Fruit fly (Drosophila melanogaster) whole organism, embryonic: ENCODE data around the gene bin.

Source experiments
- Atf6 ChIP-seq: fragments of 200-800 bp; sonication (Bioruptor generic); IDR thresholded peaks from 2 replicates; pipeline ENCODE4 v1.3.6; 2022; ENCODE audit warnings: missing biosample characterization, missing genetic modification characterization
- B-H2 ChIP-seq: fragments of 200-800 bp; sonication (Bioruptor generic); optimal IDR thresholded peaks from 2 replicates; lab custom pipeline; 2018; ENCODE audit warnings: missing biosample characterization, mild to moderate bottlenecking, missing genetic modification characterization
- Bgb ChIP-seq: fragments of 200-800 bp; sonication (Bioruptor generic); IDR thresholded peaks from 2 replicates; pipeline ENCODE4 v1.3.6; 2022; ENCODE audit warnings: missing biosample characterization, missing genetic modification characterization; ENCODE audit not compliant: partially characterized antibody
- Bteb2 ChIP-seq: fragments of 200-800 bp; sonication (Bioruptor generic); optimal IDR thresholded peaks from 2 replicates; lab custom pipeline; 2016; ENCODE audit warnings: missing biosample characterization, missing genetic modification characterization
- CG10147 ChIP-seq: fragments of 200-800 bp; sonication (Bioruptor generic); optimal IDR thresholded peaks from 2 replicates; lab custom pipeline; 2019; ENCODE audit warnings: missing biosample characterization, mild to moderate bottlenecking, missing genetic modification characterization, moderate library complexity
- CG10979 ChIP-seq: fragments of 200-800 bp; sonication (Bioruptor generic); optimal IDR thresholded peaks from 2 replicates; lab custom pipeline; 2018; ENCODE audit warnings: missing biosample characterization, mild to moderate bottlenecking, missing genetic modification characterization, moderate library complexity
- CG11504 ChIP-seq: fragments of 200-800 bp; sonication (Bioruptor generic); optimal IDR thresholded peaks from 3 replicates; lab custom pipeline; 2019; ENCODE audit warnings: missing biosample characterization, mild to moderate bottlenecking, missing genetic modification characterization, moderate library complexity
- CG11695 ChIP-seq: fragments of 200-800 bp; sonication (Bioruptor generic); IDR thresholded peaks from 3 replicates; pipeline ENCODE4 v1.3.6; 2022; ENCODE audit warnings: missing biosample characterization, missing genetic modification characterization
- CG16815 ChIP-seq: fragments of 200-800 bp; sonication (Bioruptor generic); optimal IDR thresholded peaks from 3 replicates; lab custom pipeline; 2017; ENCODE audit warnings: missing biosample characterization, mild to moderate bottlenecking, missing genetic modification characterization
- CG18476 ChIP-seq: fragments of 200-800 bp; sonication (Bioruptor generic); optimal IDR thresholded peaks from 2 replicates; lab custom pipeline; 2016; ENCODE audit warnings: missing biosample characterization, mild to moderate bottlenecking, missing genetic modification characterization
- CG42726 ChIP-seq: fragments of 200-800 bp; sonication (Bioruptor generic); IDR thresholded peaks from 2 replicates; pipeline ENCODE4 v1.3.6; 2022; ENCODE audit warnings: missing biosample characterization, missing genetic modification characterization; ENCODE audit not compliant: partially characterized antibody
- CG4404 ChIP-seq: fragments of 200-800 bp; sonication (Bioruptor generic); IDR thresholded peaks from 2 replicates; pipeline ENCODE4 v1.3.6; 2022; ENCODE audit warnings: missing biosample characterization, missing genetic modification characterization
- CG4730 ChIP-seq: fragments of 200-800 bp; sonication (Bioruptor generic); IDR thresholded peaks from 2 replicates; pipeline ENCODE4 v1.3.6; 2022; ENCODE audit warnings: missing biosample characterization, missing genetic modification characterization
- CG7357 ChIP-seq: fragments of 200-800 bp; sonication (Bioruptor generic); IDR thresholded peaks from 3 replicates; pipeline ENCODE4 v1.3.6; 2022; ENCODE audit warnings: missing biosample characterization, missing genetic modification characterization
- CG7928 ChIP-seq: fragments of 200-800 bp; sonication (Bioruptor generic); optimal IDR thresholded peaks from 2 replicates; lab custom pipeline; 2017; ENCODE audit warnings: missing biosample characterization, mild to moderate bottlenecking, missing genetic modification characterization
- CG8290 ChIP-seq, 3 experiments: fragments of 200-800 bp; sonication (Bioruptor generic); optimal IDR thresholded peaks; 2 replicates each; lab custom pipeline; 2016 to 2019; ENCODE audit warnings: missing biosample characterization in 3 of 3, missing genetic modification characterization in 3 of 3, mild to moderate bottlenecking in 2 of 3, moderate library complexity in 1 of 3
- CG8359 ChIP-seq: fragments of 200-800 bp; sonication (Bioruptor generic); optimal IDR thresholded peaks from 2 replicates; lab custom pipeline; 2017; ENCODE audit warnings: missing biosample characterization, mild to moderate bottlenecking, missing genetic modification characterization, borderline replicate concordance
- CG9797 ChIP-seq: fragments of 200-800 bp; sonication (Bioruptor generic); optimal IDR thresholded peaks from 3 replicates; lab custom pipeline; 2018; ENCODE audit warnings: missing biosample characterization, mild to moderate bottlenecking, missing genetic modification characterization
- D ChIP-seq, 2 experiments: fragments of 200-800 bp in 1 of 2; fragments of >200 bp in 1 of 2; sonication (Bioruptor generic) in 1 of 2; optimal IDR thresholded peaks; 2 replicates in 1 of 2; 3 replicates in 1 of 2; lab custom pipeline; 2017; ENCODE audit warnings: mild to moderate bottlenecking in 1 of 2, missing biosample characterization in 1 of 2, missing genetic modification characterization in 1 of 2, missing genetic modification reagents in 1 of 2
- Dbx ChIP-seq: fragments of 200-800 bp; sonication (Bioruptor generic); IDR thresholded peaks from 3 replicates; pipeline ENCODE4 v1.3.6; 2022; ENCODE audit warnings: missing biosample characterization, missing genetic modification characterization
- E2f2 ChIP-seq: fragments of 200-800 bp; sonication (Bioruptor generic); IDR thresholded peaks from 2 replicates; pipeline ENCODE4 v1.3.6; 2022; ENCODE audit warnings: missing biosample characterization, missing genetic modification characterization
- Eip74EF ChIP-seq, 2 experiments: fragments of 200-800 bp in 1 of 2; fragments of >200 bp in 1 of 2; sonication (Bioruptor generic) in 1 of 2; optimal IDR thresholded peaks; 2 replicates each; lab custom pipeline; 2017 to 2019; ENCODE audit warnings: missing biosample characterization in 2 of 2, missing genetic modification characterization in 2 of 2, mild to moderate bottlenecking in 1 of 2, moderate library complexity in 1 of 2
- Lim3 ChIP-seq: fragments of 200-800 bp; sonication (Bioruptor generic); IDR thresholded peaks from 2 replicates; pipeline ENCODE4 v1.3.6; 2022; ENCODE audit warnings: missing biosample characterization, missing genetic modification characterization
- MTF-1 ChIP-seq: fragments of 200-800 bp; sonication (Bioruptor generic); optimal IDR thresholded peaks from 2 replicates; lab custom pipeline; 2018; ENCODE audit warnings: missing biosample characterization, mild to moderate bottlenecking, missing genetic modification characterization, borderline replicate concordance
- Rfx ChIP-seq: fragments of 200-800 bp; sonication (Bioruptor generic); IDR thresholded peaks from 2 replicates; pipeline ENCODE4 v1.3.6; 2022; ENCODE audit warnings: missing biosample characterization, missing genetic modification characterization
- Sox100B ChIP-seq: fragments of 200-800 bp; sonication (Bioruptor generic); optimal IDR thresholded peaks from 3 replicates; lab custom pipeline; 2018; ENCODE audit warnings: missing biosample characterization, mild to moderate bottlenecking, missing genetic modification characterization
- Sox102F ChIP-seq: fragments of 200-800 bp; sonication (Bioruptor generic); optimal IDR thresholded peaks from 2 replicates; lab custom pipeline; 2018; ENCODE audit warnings: missing biosample characterization, mild to moderate bottlenecking, missing genetic modification characterization, moderate library complexity
- Xbp1 ChIP-seq: fragments of 200-800 bp; sonication (Bioruptor generic); optimal IDR thresholded peaks from 3 replicates; lab custom pipeline; 2016; ENCODE audit warnings: missing biosample characterization, mild to moderate bottlenecking, missing genetic modification characterization
- amos ChIP-seq: fragments of 200-800 bp; sonication (Bioruptor generic); IDR thresholded peaks from 2 replicates; pipeline ENCODE4 v1.3.6; 2022; ENCODE audit warnings: missing biosample characterization, missing genetic modification characterization; ENCODE audit not compliant: partially characterized antibody
- cg ChIP-seq: fragments of 200-800 bp; sonication (Bioruptor generic); optimal IDR thresholded peaks from 3 replicates; lab custom pipeline; 2019; ENCODE audit warnings: missing biosample characterization, mild to moderate bottlenecking, missing genetic modification characterization, moderate library complexity
- chn ChIP-seq: fragments of 200-800 bp; sonication (Bioruptor generic); optimal IDR thresholded peaks from 2 replicates; lab custom pipeline; 2016; ENCODE audit warnings: missing biosample characterization, missing genetic modification characterization
- crp ChIP-seq, 2 experiments: fragments of 200-800 bp; sonication (Bioruptor generic); optimal IDR thresholded peaks; 2 replicates in 1 of 2; 3 replicates in 1 of 2; lab custom pipeline; 2017; ENCODE audit warnings: missing biosample characterization in 2 of 2, missing genetic modification characterization in 2 of 2, mild to moderate bottlenecking in 1 of 2, moderate library complexity in 1 of 2
- danr ChIP-seq: fragments of 200-800 bp; sonication (Bioruptor generic); IDR thresholded peaks from 2 replicates; pipeline ENCODE4 v1.3.6; 2022; ENCODE audit warnings: missing biosample characterization, missing genetic modification characterization
- dysf ChIP-seq: fragments of 200-800 bp; sonication (Bioruptor generic); IDR thresholded peaks from 3 replicates; pipeline ENCODE4 v1.3.6; 2022; ENCODE audit warnings: missing biosample characterization, missing genetic modification characterization
- ems ChIP-seq: fragments of 200-800 bp; sonication (Bioruptor generic); optimal IDR thresholded peaks from 3 replicates; lab custom pipeline; 2016; ENCODE audit warnings: missing biosample characterization, missing genetic modification characterization
- en ChIP-seq: fragments of 200-800 bp; sonication (Bioruptor generic); optimal IDR thresholded peaks from 2 replicates; lab custom pipeline; 2016; ENCODE audit warnings: missing biosample characterization, missing genetic modification characterization
- fd102C ChIP-seq: fragments of 200-800 bp; sonication (Bioruptor generic); optimal IDR thresholded peaks from 2 replicates; lab custom pipeline; 2018; ENCODE audit warnings: missing biosample characterization, mild to moderate bottlenecking, missing genetic modification characterization, moderate library complexity
- fd96Cb ChIP-seq: fragments of 200-800 bp; sonication (Bioruptor generic); optimal IDR thresholded peaks from 2 replicates; lab custom pipeline; 2018; ENCODE audit warnings: missing biosample characterization, mild to moderate bottlenecking, missing genetic modification characterization, moderate library complexity
- ham ChIP-seq: fragments of 200-800 bp; sonication (Bioruptor generic); IDR thresholded peaks from 2 replicates; pipeline ENCODE4 v1.3.6; 2022; ENCODE audit warnings: missing biosample characterization, missing genetic modification characterization
- jing ChIP-seq: fragments of 200-800 bp; sonication (Bioruptor generic); optimal IDR thresholded peaks from 2 replicates; lab custom pipeline; 2018; ENCODE audit warnings: missing biosample characterization, mild to moderate bottlenecking, missing genetic modification characterization
- lab ChIP-seq: fragments of 200-800 bp; sonication (Bioruptor generic); optimal IDR thresholded peaks from 3 replicates; lab custom pipeline; 2017; ENCODE audit warnings: missing biosample characterization, missing genetic modification characterization, mild to moderate bottlenecking, moderate library complexity, missing genetic modification reagents
- oc ChIP-seq: fragments of 200-800 bp; sonication (Bioruptor generic); optimal IDR thresholded peaks from 2 replicates; lab custom pipeline; 2018; ENCODE audit warnings: missing biosample characterization, mild to moderate bottlenecking, missing genetic modification characterization, moderate library complexity
- odd ChIP-seq: fragments of 200-800 bp; sonication (Bioruptor generic); optimal IDR thresholded peaks from 2 replicates; lab custom pipeline; 2017; ENCODE audit warnings: missing biosample characterization, mild to moderate bottlenecking, missing genetic modification characterization
- psq ChIP-seq: fragments of 200-800 bp; sonication (Bioruptor generic); optimal IDR thresholded peaks from 2 replicates; lab custom pipeline; 2017; ENCODE audit warnings: missing biosample characterization, missing genetic modification characterization
- run ChIP-seq: fragments of 200-800 bp; sonication (Bioruptor generic); optimal IDR thresholded peaks from 3 replicates; lab custom pipeline; 2018; ENCODE audit warnings: missing biosample characterization, mild to moderate bottlenecking, missing genetic modification characterization
- tup ChIP-seq: fragments of 200-800 bp; sonication (Bioruptor generic); optimal IDR thresholded peaks from 2 replicates; lab custom pipeline; 2016; ENCODE audit warnings: missing biosample characterization, mild to moderate bottlenecking, missing genetic modification characterization, moderate library complexity
- z ChIP-seq: fragments of 200-800 bp; sonication (Bioruptor generic); IDR thresholded peaks from 3 replicates; pipeline ENCODE4 v1.3.6; 2022; ENCODE audit warnings: missing biosample characterization, missing genetic modification characterization

bin gene

dm6 chr3L:6963792-6964487, 26.5 kb upstream of the bin start (continued):
- TF ChIP-seq crp (GFP tag; optimal IDR thresholded peaks at IDR 0.05; lab: Kevin White, UChicago) (peak in 1 of 2 experiments; percentile 19), CG11504 (tag; lab: Kevin White, UChicago) (peak; percentile 86), jing (GFP tag; lab: Kevin White, UChicago) (peak; percentile 75), Bteb2 (GFP tag; lab: Kevin White, UChicago) (peak; percentile 75), CG7357 (peak; percentile 75; the same call in 2 of the 3 replicates), CG42726 (GFP tag; lab: Robert Waterston, UW) (no peak), fd96Cb (tag; lab: Kevin White, UChicago) (peak; percentile 85), Atf6 (GFP tag; lab: Robert Waterston, UW) (peak; percentile 76), Lim3 (peak; percentile 64), D (optimal IDR thresholded peaks at IDR 0.05; lab: Kevin White, UChicago) (no peak), D (GFP tag; optimal IDR thresholded peaks at IDR 0.05; lab: Kevin White, UChicago) (peak; percentile 81), Dbx (GFP tag; lab: Robert Waterston, UW) (peak; percentile 36; the same call in 1 of the 3 replicates), E2f2 (peak; percentile 50; the same call in 1 of the 2 replicates), CG4730 (GFP tag; lab: Robert Waterston, UW) (peak; percentile 51; the same call in 1 of the 2 replicates), Rfx (GFP tag; lab: Robert Waterston, UW) (peak; percentile 78), chn (GFP tag; lab: Kevin White, UChicago) (peak; percentile 75), CG9797 (no peak), CG10147 (GFP tag; lab: Kevin White, UChicago) (peak; percentile 54), run (tag; lab: Kevin White, UChicago) (peak; percentile 71), CG18476 (GFP tag; lab: Kevin White, UChicago) (peak; percentile 64), danr (GFP tag; lab: Robert Waterston, UW) (peak; percentile 35; the same call in 1 of the 2 replicates), ham (GFP tag; lab: Robert Waterston, UW) (no peak), CG11695 (peak; percentile 84), CG8290 (GFP tag; optimal IDR thresholded peaks at IDR 0.05; lab: Kevin White, UChicago) (peak; percentile 38), CG8290 (tag; optimal IDR thresholded peaks at IDR 0.05; lab: Kevin White, UChicago) (peak in 1 of 2 experiments; percentile 85), en (GFP tag; lab: Kevin White, UChicago) (peak; percentile 75), CG10979 (peak; percentile 88), CG16815 (GFP tag; lab: Kevin White, UChicago) (peak; percentile 67), lab (peak; percentile 83), ems (GFP tag; lab: Kevin White, UChicago) (peak; percentile 68), fd102C (GFP tag; lab: Kevin White, UChicago) (no peak), B-H2 (GFP tag; lab: Kevin White, UChicago) (no peak), Sox102F (GFP tag; lab: Kevin White, UChicago) (peak; percentile 82), CG7928 (GFP tag; lab: Kevin White, UChicago) (peak; percentile 24), CG8359 (GFP tag; lab: Kevin White, UChicago) (peak; percentile 45), Xbp1 (GFP tag; lab: Kevin White, UChicago) (peak; percentile 85), MTF-1 (GFP tag; lab: Kevin White, UChicago) (peak; percentile 61), amos (no peak), dysf (peak; percentile 88), psq (GFP tag; lab: Kevin White, UChicago) (no peak), Eip74EF (GFP tag; optimal IDR thresholded peaks at IDR 0.05; lab: Kevin White, UChicago) (peak in 1 of 2 experiments; percentile 66), cg (peak; percentile 86), tup (GFP tag; lab: Kevin White, UChicago) (peak; percentile 19), CG4404 (GFP tag; lab: Robert Waterston, UW) (peak; percentile 55), Bgb (GFP tag; lab: Robert Waterston, UW) (no peak), z (no peak), odd (peak; percentile 75), Sox100B (peak; percentile 74), oc (peak; percentile 80)
